Worm (Caenorhabditis elegans) whole organism, L3 larva: ENCODE measurements around the gene rgs-3.

Experiments
- R02D3.7 ChIP-seq: fragments of 150-350 bp; optimal IDR thresholded peaks from 2 replicates; lab custom pipeline; 2014; ENCODE audit warnings: missing biosample characterization, missing genetic modification characterization
- ZK546.5 ChIP-seq: sonication (generic microtip); optimal IDR thresholded peaks from 2 replicates; lab custom pipeline; 2017; ENCODE audit warnings: missing biosample characterization, missing genetic modification characterization
- aly-2 ChIP-seq: fragments of 150-350 bp; optimal IDR thresholded peaks from 2 replicates; lab custom pipeline; 2014; ENCODE audit warnings: missing biosample characterization, missing genetic modification characterization
- ama-1 ChIP-seq: fragments of 150-350 bp; optimal IDR thresholded peaks from 2 replicates; lab custom pipeline; 2018
- ceh-16 ChIP-seq: sonication (generic microtip); optimal IDR thresholded peaks from 2 replicates; lab custom pipeline; 2017; ENCODE audit warnings: missing biosample characterization, missing genetic modification characterization
- ceh-28 ChIP-seq: fragments of 150-350 bp; optimal IDR thresholded peaks from 2 replicates; lab custom pipeline; 2014; ENCODE audit warnings: missing biosample characterization, missing genetic modification reagents, missing genetic modification characterization
- ceh-82 ChIP-seq: fragments of 150-350 bp; optimal IDR thresholded peaks from 2 replicates; lab custom pipeline; 2014; ENCODE audit warnings: missing biosample characterization, missing genetic modification characterization
- daf-12 ChIP-seq: fragments of 150-350 bp; optimal IDR thresholded peaks from 2 replicates; lab custom pipeline; 2014; ENCODE audit warnings: missing biosample characterization, missing genetic modification reagents, missing genetic modification characterization
- egl-27 ChIP-seq: sonication (generic microtip); optimal IDR thresholded peaks from 4 replicates; lab custom pipeline; 2017; ENCODE audit warnings: missing biosample characterization, missing genetic modification reagents, missing genetic modification characterization
- elt-1 ChIP-seq: fragments of 150-350 bp; optimal IDR thresholded peaks from 2 replicates; lab custom pipeline; 2014; ENCODE audit warnings: missing biosample characterization, missing genetic modification characterization
- elt-2 ChIP-seq: sonication (generic microtip); optimal IDR thresholded peaks from 2 replicates; lab custom pipeline; 2016; ENCODE audit warnings: missing genetic modification reagents, mild to moderate bottlenecking, missing genetic modification characterization, missing compliant biosample characterization
- elt-3 ChIP-seq, 3 experiments: fragments of 150-350 bp in 1 of 3; sonication (generic microtip) in 2 of 3; optimal IDR thresholded peaks; 2 replicates in 2 of 3; 4 replicates in 1 of 3; lab custom pipeline; 2014 to 2017; ENCODE audit warnings: missing biosample characterization in 3 of 3, missing genetic modification characterization in 3 of 3
- fkh-10 ChIP-seq: sonication (generic microtip); optimal IDR thresholded peaks from 2 replicates; lab custom pipeline; 2017; ENCODE audit warnings: missing biosample characterization, missing genetic modification reagents, missing genetic modification characterization
- hmg-11 ChIP-seq: sonication (generic microtip); optimal IDR thresholded peaks from 2 replicates; lab custom pipeline; 2016; ENCODE audit warnings: missing genetic modification characterization, missing compliant biosample characterization
- jun-1 ChIP-seq: fragments of 150-350 bp; optimal IDR thresholded peaks from 2 replicates; lab custom pipeline; 2014; ENCODE audit warnings: missing biosample characterization, missing genetic modification reagents, missing genetic modification characterization
- lin-15B ChIP-seq: fragments of 150-350 bp; optimal IDR thresholded peaks from 2 replicates; lab custom pipeline; 2014; ENCODE audit warnings: missing biosample characterization, missing genetic modification characterization
- lin-39 ChIP-seq: fragments of 150-350 bp; optimal IDR thresholded peaks from 2 replicates; lab custom pipeline; 2018; ENCODE audit warnings: missing biosample characterization, missing genetic modification reagents, missing genetic modification characterization
- lsy-12 ChIP-seq: sonication (generic microtip); optimal IDR thresholded peaks from 2 replicates; lab custom pipeline; 2016; ENCODE audit warnings: mild to moderate bottlenecking, missing genetic modification characterization, missing compliant biosample characterization
- mdl-1 ChIP-seq: fragments of 150-350 bp; optimal IDR thresholded peaks from 2 replicates; lab custom pipeline; 2014; ENCODE audit warnings: missing biosample characterization, missing genetic modification characterization
- mml-1 ChIP-seq: fragments of 150-350 bp; sonication (generic microtip); optimal IDR thresholded peaks from 3 replicates; lab custom pipeline; 2014; ENCODE audit warnings: missing biosample characterization, missing genetic modification characterization
- nfya-1 ChIP-seq: sonication (generic microtip); optimal IDR thresholded peaks from 2 replicates; lab custom pipeline; 2017; ENCODE audit warnings: missing genetic modification characterization, mild to moderate bottlenecking, missing compliant biosample characterization, antibody characterized with exemption, moderate library complexity; ENCODE audit not compliant: insufficient read depth
- nhr-12 ChIP-seq: fragments of 150-350 bp; optimal IDR thresholded peaks from 2 replicates; lab custom pipeline; 2014; ENCODE audit warnings: missing biosample characterization, missing genetic modification characterization
- nhr-23 ChIP-seq: fragments of 150-350 bp; optimal IDR thresholded peaks from 2 replicates; lab custom pipeline; 2014; ENCODE audit warnings: missing biosample characterization, missing genetic modification reagents, missing genetic modification characterization
- nhr-237 ChIP-seq: fragments of 150-350 bp; optimal IDR thresholded peaks from 2 replicates; lab custom pipeline; 2014; ENCODE audit warnings: missing biosample characterization, missing genetic modification characterization
- nhr-25 ChIP-seq: sonication (generic microtip); optimal IDR thresholded peaks from 2 replicates; lab custom pipeline; 2017; ENCODE audit warnings: missing biosample characterization, missing genetic modification characterization
- nhr-28 ChIP-seq: fragments of 150-350 bp; optimal IDR thresholded peaks from 2 replicates; lab custom pipeline; 2014; ENCODE audit warnings: missing biosample characterization, missing genetic modification characterization
- nhr-43 ChIP-seq: sonication (generic microtip); optimal IDR thresholded peaks from 2 replicates; lab custom pipeline; 2016; ENCODE audit warnings: mild to moderate bottlenecking, missing genetic modification characterization, missing compliant biosample characterization; ENCODE audit not compliant: poor library complexity, severe bottlenecking
- nhr-67 ChIP-seq: fragments of 150-350 bp; optimal IDR thresholded peaks from 2 replicates; lab custom pipeline; 2014; ENCODE audit warnings: missing biosample characterization, missing genetic modification characterization
- nhr-76 ChIP-seq: fragments of 150-350 bp; sonication (generic microtip); optimal IDR thresholded peaks from 5 replicates; lab custom pipeline; 2014; ENCODE audit warnings: missing biosample characterization, missing genetic modification characterization
- nhr-77 ChIP-seq: fragments of 150-350 bp; optimal IDR thresholded peaks from 2 replicates; lab custom pipeline; 2014; ENCODE audit warnings: missing biosample characterization, missing genetic modification characterization
- pha-4 ChIP-seq: fragments of 150-350 bp; optimal IDR thresholded peaks from 2 replicates; lab custom pipeline; 2014; ENCODE audit warnings: missing biosample characterization, missing genetic modification reagents, missing genetic modification characterization
- pqm-1 ChIP-seq: fragments of 150-350 bp; optimal IDR thresholded peaks from 2 replicates; lab custom pipeline; 2017; ENCODE audit warnings: missing biosample characterization, missing genetic modification characterization, inconsistent platforms
- sea-2 ChIP-seq: fragments of 150-350 bp; sonication (generic microtip); optimal IDR thresholded peaks from 4 replicates; lab custom pipeline; 2014; ENCODE audit warnings: missing biosample characterization, missing genetic modification reagents, missing genetic modification characterization
- snpc-4 ChIP-seq: fragments of 150-350 bp; optimal IDR thresholded peaks from 2 replicates; lab custom pipeline; 2014; ENCODE audit warnings: missing biosample characterization, missing genetic modification characterization
- tbx-2 ChIP-seq: sonication (generic microtip); optimal IDR thresholded peaks from 2 replicates; lab custom pipeline; 2016; ENCODE audit warnings: mild to moderate bottlenecking, missing genetic modification characterization, missing compliant biosample characterization
- unc-39 ChIP-seq: sonication (generic microtip); optimal IDR thresholded peaks from 4 replicates; lab custom pipeline; 2017; ENCODE audit warnings: missing biosample characterization, missing genetic modification characterization
- unc-62 ChIP-seq: fragments of 150-350 bp; sonication (generic microtip); optimal IDR thresholded peaks from 4 replicates; lab custom pipeline; 2014; ENCODE audit warnings: missing biosample characterization, missing genetic modification reagents, missing genetic modification characterization
- zag-1 ChIP-seq: fragments of 150-350 bp; optimal IDR thresholded peaks from 2 replicates; lab custom pipeline; 2014; ENCODE audit warnings: missing biosample characterization, missing genetic modification characterization
- ztf-4 ChIP-seq: fragments of 150-350 bp; optimal IDR thresholded peaks from 2 replicates; lab custom pipeline; 2014; ENCODE audit warnings: missing biosample characterization, missing genetic modification characterization

rgs-3 gene

DNA sequence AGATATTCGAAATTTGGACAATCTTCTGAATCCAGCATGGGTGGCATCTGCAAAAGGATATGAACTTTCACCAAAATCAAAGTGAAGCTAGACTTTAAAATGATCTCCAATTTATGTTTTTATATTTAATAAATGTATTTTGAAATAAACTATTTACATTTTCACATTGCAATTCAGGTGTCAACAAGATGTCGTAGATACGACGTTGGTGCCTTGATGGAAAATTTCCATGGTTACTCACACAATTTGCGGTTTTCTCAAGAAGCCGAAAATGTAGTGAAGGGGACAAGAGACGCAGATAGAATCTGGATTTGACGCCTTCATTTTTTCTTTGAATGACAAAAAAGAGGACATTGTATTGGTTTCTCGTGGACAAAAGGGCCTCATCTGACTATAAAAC, at the start of gene rgs-3:
Gene rgs-3 (plus strand): TSS at position 301 of the 400 bp plus-strand sequence.
- no peak for TF ChIP-seq elt-3 (tag; optimal IDR thresholded peaks at IDR 0.05; lab: Kevin White, UChicago)
- no peak for TF ChIP-seq pqm-1 (tag; lab: Kevin White, UChicago)

DNA sequence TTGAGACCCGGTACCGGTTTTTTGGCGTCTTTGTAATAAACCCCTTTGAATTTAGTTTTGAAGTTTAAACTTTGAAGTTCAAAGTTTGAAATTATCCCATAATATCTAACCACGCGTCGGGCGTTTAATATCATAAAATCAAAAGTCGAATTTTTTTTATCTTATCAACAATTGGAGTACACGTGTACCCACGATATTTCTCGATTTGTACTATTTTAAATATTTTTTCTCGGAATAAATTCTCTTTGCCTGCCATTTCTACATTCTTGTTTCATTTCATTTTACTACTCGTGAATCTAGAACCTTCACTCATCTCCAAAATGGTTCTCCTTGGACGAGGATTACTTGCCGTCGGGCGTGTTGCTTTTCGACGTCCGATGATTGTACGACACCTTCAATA, 49.5 kb upstream of the rgs-3 start, which contains the start of gene gldc-1:
Gene gldc-1 (plus strand): TSS at position 301 of the 400 bp plus-strand sequence.
- TF ChIP-seq unc-39 (tag; lab: Kevin White, UChicago) = no peak
- no peak for TF ChIP-seq nhr-12
- peak; percentile 50 for TF ChIP-seq pqm-1 (tag; lab: Kevin White, UChicago)
- no peak for TF ChIP-seq ama-1
- no peak for TF ChIP-seq nhr-67 (tag; lab: Kevin White, UChicago)
- TF ChIP-seq elt-2 (tag; lab: Kevin White, UChicago) = no peak

DNA sequence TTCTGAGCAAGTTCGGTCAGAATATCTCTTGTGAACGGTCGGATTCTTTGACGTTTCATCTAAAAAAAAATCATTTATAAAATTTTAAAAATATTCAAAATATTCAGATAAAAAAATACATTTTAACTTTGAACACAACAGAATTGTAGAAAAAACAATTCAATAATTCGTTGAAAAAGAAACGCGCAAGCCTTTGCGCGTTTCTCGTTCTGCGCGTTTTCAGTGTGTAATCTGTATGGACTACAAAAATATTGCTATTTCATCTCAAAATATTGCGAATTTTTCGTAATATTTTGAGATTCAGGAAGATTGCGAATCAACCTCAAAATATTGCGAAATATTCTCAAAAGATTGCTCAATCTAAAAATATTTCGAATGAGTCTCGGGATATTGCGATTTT, 43.7 kb upstream of the rgs-3 start, which contains the start of gene R12C12.7:
Gene R12C12.7 (minus strand): TSS at position 59 of the 400 bp plus-strand sequence.
- TF ChIP-seq pqm-1 (tag; lab: Kevin White, UChicago) (peak; percentile 79), elt-1 (tag; lab: Kevin White, UChicago) (no peak), sea-2 (no peak), elt-2 (tag; lab: Kevin White, UChicago) (peak; percentile 3), nhr-23 (tag; lab: Kevin White, UChicago) (peak; percentile 4)

DNA sequence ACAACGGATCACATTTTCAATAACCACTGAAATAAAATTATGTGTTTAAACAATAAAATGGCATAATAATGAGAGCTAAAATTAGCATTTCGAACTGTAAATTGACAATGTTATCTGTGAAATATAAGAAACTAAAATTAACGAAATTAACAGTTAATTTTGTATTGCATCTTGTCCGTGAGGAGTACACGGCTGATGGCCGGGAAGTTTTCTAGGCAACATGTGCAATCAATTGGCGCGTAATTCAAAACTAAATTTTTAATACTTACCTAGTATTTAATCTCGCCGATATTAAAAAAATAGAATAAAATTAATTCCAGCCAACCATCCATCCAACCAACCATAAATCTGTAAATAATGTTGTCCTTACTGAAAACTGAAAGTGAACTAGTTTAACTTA, 38.1 kb upstream of the rgs-3 start:
- peak; percentile 96 for TF ChIP-seq nhr-43 (tag; lab: Kevin White, UChicago)
- no peak for TF ChIP-seq aly-2
- TF ChIP-seq unc-39 (tag; lab: Kevin White, UChicago) = no peak
- peak; percentile 21 for TF ChIP-seq R02D3.7 (tag; lab: Kevin White, UChicago)
- TF ChIP-seq snpc-4 = peak; percentile 59
- no peak for TF ChIP-seq daf-12 (tag; lab: Kevin White, UChicago)
- peak; percentile 49 for TF ChIP-seq jun-1 (tag; lab: Kevin White, UChicago)
- no peak for TF ChIP-seq egl-27
- TF ChIP-seq ceh-28 (tag; lab: Kevin White, UChicago) = peak; percentile 26
- TF ChIP-seq lsy-12 (tag; lab: Kevin White, UChicago) = peak; percentile 65
- peak; percentile 73 for TF ChIP-seq nfya-1 (tag; lab: Kevin White, UChicago)
- peak; percentile 28 for TF ChIP-seq elt-2 (tag; lab: Kevin White, UChicago)
- TF ChIP-seq lin-39 (tag; lab: Kevin White, UChicago) = no peak
- TF ChIP-seq unc-62 (GFP tag; lab: Kevin White, UChicago) = no peak
- TF ChIP-seq lin-15B (tag; lab: Kevin White, UChicago) = peak; percentile 67
- TF ChIP-seq nhr-237 (tag; lab: Kevin White, UChicago) = no peak
- TF ChIP-seq sea-2 = no peak
- no peak for TF ChIP-seq pqm-1 (tag; lab: Kevin White, UChicago)
- peak; percentile 80 for TF ChIP-seq nhr-25 (tag; lab: Kevin White, UChicago)
- TF ChIP-seq tbx-2 (tag; lab: Kevin White, UChicago) = no peak
- TF ChIP-seq nhr-67 (tag; lab: Kevin White, UChicago) = no peak
- TF ChIP-seq elt-1 (tag; lab: Kevin White, UChicago) = no peak
- TF ChIP-seq mdl-1 (tag; lab: Kevin White, UChicago) = no peak
- TF ChIP-seq fkh-10 (GFP tag; lab: Kevin White, UChicago) = no peak
- TF ChIP-seq ztf-4 = no peak
- peak; percentile 84 for TF ChIP-seq pha-4 (tag; lab: Kevin White, UChicago)
- no peak for TF ChIP-seq mml-1 (tag; lab: Kevin White, UChicago)
- TF ChIP-seq zag-1 (tag; lab: Kevin White, UChicago) = no peak
- no peak for TF ChIP-seq nhr-77 (tag; lab: Kevin White, UChicago)
- TF ChIP-seq ama-1 = no peak
- TF ChIP-seq nhr-28 (tag; lab: Kevin White, UChicago) = no peak
- TF ChIP-seq nhr-23 (tag; lab: Kevin White, UChicago) = peak; percentile 88
- TF ChIP-seq nhr-12 = no peak
- TF ChIP-seq hmg-11 (tag; lab: Kevin White, UChicago) = peak; percentile 65
- no peak for TF ChIP-seq ceh-82
- TF ChIP-seq ceh-16 (tag; lab: Kevin White, UChicago) = no peak
- TF ChIP-seq ZK546.5 (tag; lab: Kevin White, UChicago) = no peak
- TF ChIP-seq nhr-76 (tag; lab: Kevin White, UChicago) = no peak
